Worm (Caenorhabditis elegans) whole organism, L2 larva: ENCODE results near the gene pak-2.

ENCODE experiments used
- C34F6.9 ChIP-seq: fragments of 150-350 bp; optimal IDR thresholded peaks from 2 replicates; lab custom pipeline; 2014; ENCODE audit warnings: missing biosample characterization, missing genetic modification characterization
- F13H6.1 ChIP-seq: sonication (generic microtip); optimal IDR thresholded peaks from 2 replicates; lab custom pipeline; 2016; ENCODE audit warnings: missing genetic modification characterization, missing compliant biosample characterization
- R02D3.7 ChIP-seq: fragments of 150-350 bp; optimal IDR thresholded peaks from 2 replicates; lab custom pipeline; 2014; ENCODE audit warnings: missing biosample characterization, missing genetic modification characterization
- Y55F3AM.14 ChIP-seq: fragments of 200-800 bp; sonication (Bioruptor generic); optimal IDR thresholded peaks from 2 replicates; lab custom pipeline; 2018; ENCODE audit warnings: mild to moderate bottlenecking, missing genetic modification characterization, missing compliant biosample characterization
- ama-1 ChIP-seq: fragments of 150-350 bp; optimal IDR thresholded peaks from 2 replicates; lab custom pipeline; 2018; ENCODE audit warnings: inconsistent platforms
- blmp-1 ChIP-seq: sonication (generic microtip); optimal IDR thresholded peaks from 2 replicates; lab custom pipeline; 2017; ENCODE audit warnings: missing genetic modification characterization, mild to moderate bottlenecking, missing compliant biosample characterization, antibody characterized with exemption, moderate library complexity; ENCODE audit not compliant: insufficient read depth
- ceh-16 ChIP-seq: fragments of 150-350 bp; optimal IDR thresholded peaks from 2 replicates; lab custom pipeline; 2014; ENCODE audit warnings: missing biosample characterization, missing genetic modification characterization
- crh-2 ChIP-seq: sonication (generic microtip); optimal IDR thresholded peaks from 2 replicates; lab custom pipeline; 2017; ENCODE audit warnings: missing biosample characterization, missing genetic modification characterization
- egl-27 ChIP-seq: sonication (generic microtip); optimal IDR thresholded peaks from 3 replicates; lab custom pipeline; 2017; ENCODE audit warnings: missing biosample characterization, missing genetic modification reagents, missing genetic modification characterization
- elt-1 ChIP-seq: fragments of 150-350 bp; optimal IDR thresholded peaks from 2 replicates; lab custom pipeline; 2014; ENCODE audit warnings: missing biosample characterization, missing genetic modification characterization
- fos-1 ChIP-seq: fragments of 150-350 bp; optimal IDR thresholded peaks from 2 replicates; lab custom pipeline; 2014; ENCODE audit warnings: missing biosample characterization, missing genetic modification characterization
- gmeb-1 ChIP-seq: fragments of 150-350 bp; optimal IDR thresholded peaks from 2 replicates; lab custom pipeline; 2014; ENCODE audit warnings: missing biosample characterization, missing genetic modification characterization
- lin-13 ChIP-seq: fragments of 150-350 bp; optimal IDR thresholded peaks from 2 replicates; lab custom pipeline; 2014; ENCODE audit warnings: missing biosample characterization, missing genetic modification reagents, missing genetic modification characterization
- lsy-2 ChIP-seq, 2 experiments: fragments of 150-350 bp in 1 of 2; sonication (generic microtip) in 1 of 2; optimal IDR thresholded peaks; 2 replicates each; lab custom pipeline; 2014 to 2017; ENCODE audit warnings: missing biosample characterization in 2 of 2, missing genetic modification characterization in 2 of 2
- mab-5 ChIP-seq: fragments of 150-350 bp; optimal IDR thresholded peaks from 2 replicates; lab custom pipeline; 2014; ENCODE audit warnings: missing biosample characterization, missing genetic modification characterization
- mbf-1 ChIP-seq: sonication (generic microtip); optimal IDR thresholded peaks from 2 replicates; lab custom pipeline; 2017; ENCODE audit warnings: missing biosample characterization, missing genetic modification characterization
- mdl-1 ChIP-seq, 2 experiments: fragments of 150-350 bp in 1 of 2; sonication (generic microtip) in 1 of 2; optimal IDR thresholded peaks; 2 replicates each; lab custom pipeline; 2017; ENCODE audit warnings: missing biosample characterization in 2 of 2, missing genetic modification characterization in 2 of 2
- nhr-10 ChIP-seq: sonication (generic microtip); optimal IDR thresholded peaks from 2 replicates; lab custom pipeline; 2017; ENCODE audit warnings: missing biosample characterization, missing genetic modification characterization
- nhr-11 ChIP-seq: fragments of 150-350 bp; optimal IDR thresholded peaks from 2 replicates; lab custom pipeline; 2014; ENCODE audit warnings: missing biosample characterization, missing genetic modification characterization
- nhr-129 ChIP-seq: fragments of 150-350 bp; optimal IDR thresholded peaks from 2 replicates; lab custom pipeline; 2014; ENCODE audit warnings: missing biosample characterization, missing genetic modification characterization
- nhr-21 ChIP-seq: fragments of 150-350 bp; optimal IDR thresholded peaks from 2 replicates; lab custom pipeline; 2014; ENCODE audit warnings: missing biosample characterization, missing genetic modification characterization
- nhr-23 ChIP-seq: fragments of 150-350 bp; optimal IDR thresholded peaks from 2 replicates; lab custom pipeline; 2014; ENCODE audit warnings: missing biosample characterization, missing genetic modification reagents, missing genetic modification characterization
- nhr-25 ChIP-seq: fragments of 150-350 bp; sonication (generic microtip); optimal IDR thresholded peaks from 3 replicates; lab custom pipeline; 2014; ENCODE audit warnings: missing biosample characterization, missing genetic modification characterization
- nhr-6 ChIP-seq: fragments of 150-350 bp; optimal IDR thresholded peaks from 2 replicates; lab custom pipeline; 2014; ENCODE audit warnings: missing biosample characterization, missing genetic modification characterization
- sem-4 ChIP-seq: fragments of 150-350 bp; optimal IDR thresholded peaks from 2 replicates; lab custom pipeline; 2014; ENCODE audit warnings: missing biosample characterization, missing genetic modification reagents, missing genetic modification characterization
- skn-1 ChIP-seq: sonication (generic microtip); optimal IDR thresholded peaks from 2 replicates; lab custom pipeline; 2017; ENCODE audit warnings: missing biosample characterization, missing genetic modification characterization
- sma-3 ChIP-seq: sonication (generic microtip); optimal IDR thresholded peaks from 2 replicates; lab custom pipeline; 2016; ENCODE audit warnings: missing genetic modification reagents, missing genetic modification characterization, missing compliant biosample characterization
- sma-9 ChIP-seq, 2 experiments: fragments of 150-350 bp in 1 of 2; sonication (generic microtip) in 1 of 2; optimal IDR thresholded peaks; 2 replicates each; lab custom pipeline; 2014 to 2016; ENCODE audit warnings: missing genetic modification characterization in 2 of 2, mild to moderate bottlenecking in 1 of 2, missing biosample characterization in 1 of 2, missing compliant biosample characterization in 1 of 2, missing genetic modification reagents in 1 of 2, moderate library complexity in 1 of 2
- unc-55 ChIP-seq: fragments of 150-350 bp; sonication (generic microtip); optimal IDR thresholded peaks from 3 replicates; lab custom pipeline; 2014; ENCODE audit warnings: missing biosample characterization, missing genetic modification reagents, missing genetic modification characterization
- zag-1 ChIP-seq: fragments of 150-350 bp; optimal IDR thresholded peaks from 2 replicates; lab custom pipeline; 2014; ENCODE audit warnings: missing biosample characterization, missing genetic modification characterization
- ztf-1 ChIP-seq: fragments of 200-800 bp; sonication (Bioruptor generic); conservative IDR thresholded peaks from 2 replicates; pipeline ENCODE4 v1.3.6; 2022; ENCODE audit warnings: missing genetic modification characterization, missing compliant biosample characterization
- ztf-11 ChIP-seq: sonication (generic microtip); optimal IDR thresholded peaks from 2 replicates; lab custom pipeline; 2017; ENCODE audit warnings: missing biosample characterization, missing genetic modification characterization

pak-2 gene

DNA sequence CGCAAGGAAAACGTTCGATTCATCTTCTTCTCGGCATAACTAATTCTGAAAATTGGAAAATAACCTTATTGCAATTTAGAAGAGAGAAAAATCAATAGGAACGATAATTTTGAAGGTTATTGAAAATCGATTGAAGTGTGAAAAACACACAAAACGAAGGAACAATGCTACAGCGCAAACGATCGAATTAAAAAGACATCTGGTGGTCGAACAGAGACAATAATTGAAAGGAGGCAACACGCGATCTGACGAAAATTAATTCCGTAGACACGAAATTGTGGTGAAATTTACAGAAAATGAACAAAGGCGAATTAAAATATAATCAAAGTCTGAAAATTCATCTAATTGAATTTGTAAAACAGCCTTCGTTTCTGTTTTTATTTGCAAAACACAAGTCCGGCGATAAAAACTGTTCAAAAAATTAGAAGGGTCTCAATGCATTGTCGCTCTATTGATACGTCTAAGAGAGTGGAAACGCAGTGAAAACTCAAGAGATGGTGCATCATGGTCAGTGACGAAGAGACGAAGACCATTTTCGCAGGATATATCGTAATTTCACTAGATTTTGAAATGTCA is at the start of gene pak-2:
TSS of gene pak-2 (minus strand) at position 51 of the 576 bp plus-strand sequence.
- TF ChIP-seq R02D3.7 (tag; lab: Kevin White, UChicago) = no peak
- TF ChIP-seq F13H6.1 (tag; lab: Kevin White, UChicago) = peak; percentile 81
- no peak for TF ChIP-seq elt-1 (tag; lab: Kevin White, UChicago)
- peak; percentile 90 for TF ChIP-seq nhr-129
- peak; percentile 76 for TF ChIP-seq fos-1 (tag; lab: Kevin White, UChicago)
- TF ChIP-seq Y55F3AM.14 (GFP tag; lab: Kevin White, UChicago) = peak; percentile 37
- peak; percentile 95 for TF ChIP-seq unc-55 (GFP tag; lab: Kevin White, UChicago)
- peak; percentile 12 for TF ChIP-seq zag-1
- peak; percentile 74 for TF ChIP-seq crh-2 (tag; lab: Kevin White, UChicago)
- peak; percentile 93 for TF ChIP-seq C34F6.9
- TF ChIP-seq sma-3 (GFP tag; lab: Kevin White, UChicago) = peak; percentile 93
- peak; percentile 69 for TF ChIP-seq gmeb-1 (tag; lab: Kevin White, UChicago)
- TF ChIP-seq egl-27 (tag; lab: Kevin White, UChicago) = peak; percentile 55
- TF ChIP-seq ama-1 = no peak
- peak; percentile 38 to 85 for TF ChIP-seq lsy-2 (tag; optimal IDR thresholded peaks at IDR 0.05; lab: Kevin White, UChicago)
- peak; percentile 45 for TF ChIP-seq sem-4
- TF ChIP-seq nhr-6 = peak; percentile 75
- peak; percentile 39 for TF ChIP-seq blmp-1
- TF ChIP-seq lin-13 (GFP tag; lab: Kevin White, UChicago) = peak; percentile 84
- TF ChIP-seq nhr-25 = peak; percentile 76
- TF ChIP-seq nhr-10 = no peak
- no peak for TF ChIP-seq ztf-1 (GFP tag; lab: Robert Waterston, UW)
- peak; percentile 39 for TF ChIP-seq nhr-21 (tag; lab: Kevin White, UChicago)
- TF ChIP-seq sma-9 (GFP tag; optimal IDR thresholded peaks at IDR 0.05; lab: Kevin White, UChicago) = peak; percentile 62
- TF ChIP-seq sma-9 (tag; optimal IDR thresholded peaks at IDR 0.05; lab: Kevin White, UChicago) = no peak
- no peak for TF ChIP-seq ztf-11 (tag; lab: Kevin White, UChicago)
- no peak for TF ChIP-seq nhr-23 (tag; lab: Kevin White, UChicago)
- no peak for TF ChIP-seq skn-1

DNA sequence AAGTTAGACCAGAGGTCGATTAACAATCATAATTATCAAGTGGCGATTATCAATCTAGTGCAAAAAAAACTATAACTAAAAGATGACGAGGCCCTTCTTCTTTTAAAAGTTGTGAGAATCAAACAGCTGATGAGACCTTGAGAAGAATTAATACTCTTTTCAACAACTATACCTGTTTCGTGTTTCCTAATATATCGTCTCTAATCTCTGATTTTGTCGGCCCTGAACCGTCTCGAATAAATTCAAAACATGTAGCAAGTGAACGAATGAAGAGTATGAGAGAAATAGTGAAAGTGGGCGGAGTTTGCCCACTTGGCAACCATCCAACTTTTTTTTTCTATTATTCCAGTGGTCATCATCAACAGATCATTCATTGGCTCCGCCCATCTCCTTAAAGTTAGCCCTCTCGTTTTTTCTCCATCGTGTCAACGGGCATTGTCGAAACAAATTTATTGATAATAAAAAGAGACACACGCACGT is 48.3 kb upstream of the pak-2 start, which contains the start of gene Y42A5A.1:
TSS of gene Y42A5A.1 (plus strand) at position 430 of the 480 bp plus-strand sequence.
- no peak for TF ChIP-seq nhr-23 (tag; lab: Kevin White, UChicago)
- peak; percentile 49 for TF ChIP-seq nhr-25
- no peak for TF ChIP-seq nhr-11 (tag; lab: Kevin White, UChicago)
- TF ChIP-seq, all 48 proteins: peak for 1

DNA sequence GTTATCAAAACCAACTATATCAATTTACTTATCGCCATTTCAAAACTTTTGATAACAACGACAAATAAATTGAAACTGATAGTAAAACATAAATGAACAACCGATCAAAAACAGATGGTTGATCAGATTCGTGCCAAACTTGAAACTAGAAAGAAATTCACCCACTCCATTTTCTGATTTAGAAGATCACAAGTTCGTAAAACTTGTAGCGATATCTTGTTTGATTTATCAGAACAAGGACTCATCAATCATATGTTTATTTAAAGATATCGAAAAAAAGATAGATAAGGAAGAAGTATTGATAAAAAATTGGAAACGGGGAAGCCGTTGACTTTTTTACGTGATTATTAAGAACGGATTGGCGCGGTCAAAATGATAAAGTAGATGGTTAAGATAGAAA is 47.9 kb upstream of the pak-2 start:
- TF ChIP-seq sma-3 (GFP tag; lab: Kevin White, UChicago) (peak; percentile 6), fos-1 (tag; lab: Kevin White, UChicago) (peak; percentile 4), sem-4 (no peak), ceh-16 (tag; lab: Kevin White, UChicago) (no peak), gmeb-1 (tag; lab: Kevin White, UChicago) (peak; percentile 2), blmp-1 (peak; percentile 46)

DNA sequence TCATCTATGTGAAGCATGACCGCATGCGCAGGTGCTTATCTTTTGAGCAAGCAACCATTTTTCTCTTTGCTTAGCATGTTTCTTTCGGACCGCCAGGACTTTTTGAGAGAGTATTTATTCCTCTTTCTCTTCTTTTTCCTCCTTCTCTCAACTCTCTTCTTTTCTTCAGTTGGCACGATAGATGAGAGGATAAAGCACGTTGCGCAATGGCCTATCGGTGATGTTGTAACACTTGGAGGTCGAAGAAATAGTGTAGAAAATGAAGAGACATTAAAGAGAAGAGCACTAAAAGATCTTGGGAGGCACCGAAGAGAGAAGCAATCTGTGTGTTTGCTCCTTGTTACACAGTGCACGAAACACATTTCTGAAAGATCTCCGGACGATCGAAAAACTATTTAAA is 44.5 kb upstream of the pak-2 start:
- TF ChIP-seq Y55F3AM.14 (GFP tag; lab: Kevin White, UChicago) (peak; percentile 5), nhr-11 (tag; lab: Kevin White, UChicago) (no peak), mdl-1 (tag; optimal IDR thresholded peaks at IDR 0.05; lab: Kevin White, UChicago) (peak; percentile 19 to 37), mab-5 (tag; lab: Kevin White, UChicago) (peak; percentile 38), mbf-1 (tag; lab: Kevin White, UChicago) (no peak), nhr-129 (peak; percentile 77), lsy-2 (tag; optimal IDR thresholded peaks at IDR 0.05; lab: Kevin White, UChicago) (peak in 1 of 2 experiments; percentile 62), C34F6.9 (peak; percentile 68), sma-9 (GFP tag; optimal IDR thresholded peaks at IDR 0.05; lab: Kevin White, UChicago) (peak; percentile 61), sma-9 (tag; optimal IDR thresholded peaks at IDR 0.05; lab: Kevin White, UChicago) (no peak), F13H6.1 (tag; lab: Kevin White, UChicago) (peak; percentile 84), unc-55 (GFP tag; lab: Kevin White, UChicago) (peak; percentile 29), lin-13 (GFP tag; lab: Kevin White, UChicago) (peak; percentile 33), gmeb-1 (tag; lab: Kevin White, UChicago) (no peak)
